Fruit fly (Drosophila melanogaster) whole organism, embryonic: ENCODE results near the gene Gr93a.

Source experiments
- ATbp ChIP-seq: fragments of 200-800 bp; sonication (Bioruptor generic); optimal IDR thresholded peaks from 2 replicates; lab custom pipeline; 2017; ENCODE audit warnings: missing biosample characterization, mild to moderate bottlenecking, missing genetic modification characterization, missing genetic modification reagents
- Ada2b ChIP-seq: fragments of 200-800 bp; sonication (Bioruptor generic); IDR thresholded peaks from 2 replicates; pipeline ENCODE4 v1.3.6; 2022; ENCODE audit warnings: missing biosample characterization, missing genetic modification characterization
- Bdp1 ChIP-seq: fragments of 200-800 bp; sonication (Bioruptor generic); optimal IDR thresholded peaks from 3 replicates; lab custom pipeline; 2016; ENCODE audit warnings: missing biosample characterization, missing genetic modification characterization
- CG10959 ChIP-seq: fragments of 200-800 bp; sonication (Bioruptor generic); IDR thresholded peaks from 2 replicates; pipeline ENCODE4 v1.3.6; 2022; ENCODE audit warnings: missing biosample characterization, missing genetic modification characterization
- CG13123 ChIP-seq: fragments of 200-800 bp; sonication (Bioruptor generic); optimal IDR thresholded peaks from 2 replicates; lab custom pipeline; 2016; ENCODE audit warnings: missing biosample characterization, missing genetic modification characterization
- CG13287 ChIP-seq: fragments of 200-800 bp; sonication (Bioruptor generic); IDR thresholded peaks from 2 replicates; pipeline ENCODE4 v1.3.6; 2022; ENCODE audit warnings: missing biosample characterization, missing genetic modification characterization; ENCODE audit not compliant: partially characterized antibody
- CG13296 ChIP-seq: fragments of 200-800 bp; sonication (Bioruptor generic); optimal IDR thresholded peaks from 3 replicates; lab custom pipeline; 2018; ENCODE audit warnings: missing biosample characterization, mild to moderate bottlenecking, missing genetic modification characterization
- CG15479 ChIP-seq: fragments of 200-800 bp; sonication (Bioruptor generic); optimal IDR thresholded peaks from 3 replicates; lab custom pipeline; 2019; ENCODE audit warnings: missing biosample characterization, mild to moderate bottlenecking, missing genetic modification characterization, moderate library complexity
- CG17328 ChIP-seq: fragments of 200-800 bp; sonication (Bioruptor generic); IDR thresholded peaks from 2 replicates; pipeline ENCODE4 v1.3.6; 2022; ENCODE audit warnings: missing biosample characterization, missing genetic modification characterization
- CG18262 ChIP-seq: fragments of 200-800 bp; optimal IDR thresholded peaks from 3 replicates; lab custom pipeline; 2019; ENCODE audit warnings: missing biosample characterization, mild to moderate bottlenecking, missing genetic modification characterization, moderate library complexity
- CG18619 ChIP-seq: fragments of 200-800 bp; sonication (Bioruptor generic); optimal IDR thresholded peaks from 3 replicates; lab custom pipeline; 2017; ENCODE audit warnings: missing biosample characterization, mild to moderate bottlenecking, missing genetic modification characterization
- CG30020 ChIP-seq: fragments of 200-800 bp; optimal IDR thresholded peaks from 2 replicates; lab custom pipeline; 2019; ENCODE audit warnings: missing biosample characterization, mild to moderate bottlenecking, missing genetic modification characterization, moderate library complexity
- CG31365 ChIP-seq: fragments of 200-800 bp; sonication (Bioruptor generic); optimal IDR thresholded peaks from 2 replicates; lab custom pipeline; 2018; ENCODE audit warnings: missing biosample characterization, mild to moderate bottlenecking, missing genetic modification characterization
- CG3838 ChIP-seq: fragments of 200-800 bp; sonication (Bioruptor generic); optimal IDR thresholded peaks from 3 replicates; lab custom pipeline; 2016; ENCODE audit warnings: missing biosample characterization, missing genetic modification characterization
- CG4360 ChIP-seq: fragments of 200-800 bp; sonication (Bioruptor generic); IDR thresholded peaks from 2 replicates; pipeline ENCODE4 v1.3.6; 2022; ENCODE audit warnings: missing biosample characterization, missing genetic modification characterization
- CG4820 ChIP-seq: fragments of 200-800 bp; sonication (Bioruptor generic); optimal IDR thresholded peaks from 3 replicates; lab custom pipeline; 2016; ENCODE audit warnings: missing biosample characterization, missing genetic modification characterization
- CG5953 ChIP-seq: fragments of 200-800 bp; sonication (Bioruptor generic); IDR thresholded peaks from 2 replicates; pipeline ENCODE4 v1.3.6; 2022; ENCODE audit warnings: missing biosample characterization, missing genetic modification characterization
- CG6654 ChIP-seq: fragments of 200-800 bp; sonication (Bioruptor generic); optimal IDR thresholded peaks from 2 replicates; lab custom pipeline; 2017; ENCODE audit warnings: missing biosample characterization, mild to moderate bottlenecking, missing genetic modification characterization
- CG6854 ChIP-seq: fragments of 200-800 bp; sonication (Bioruptor generic); optimal IDR thresholded peaks from 3 replicates; lab custom pipeline; 2017; ENCODE audit warnings: missing biosample characterization, mild to moderate bottlenecking, missing genetic modification characterization
- CG9437 ChIP-seq: fragments of 200-800 bp; sonication (Bioruptor generic); optimal IDR thresholded peaks from 2 replicates; lab custom pipeline; 2018; ENCODE audit warnings: missing biosample characterization, mild to moderate bottlenecking, missing genetic modification characterization
- CrebB ChIP-seq: fragments of 200-800 bp; sonication (Bioruptor generic); optimal IDR thresholded peaks from 3 replicates; lab custom pipeline; 2018; ENCODE audit warnings: missing biosample characterization, mild to moderate bottlenecking, missing genetic modification characterization
- D19B ChIP-seq: fragments of 200-800 bp; sonication (Bioruptor generic); optimal IDR thresholded peaks from 2 replicates; lab custom pipeline; 2017; ENCODE audit warnings: missing biosample characterization, mild to moderate bottlenecking, missing genetic modification characterization
- Dip3 ChIP-seq: fragments of 200-800 bp; sonication (Bioruptor generic); optimal IDR thresholded peaks from 3 replicates; lab custom pipeline; 2016; ENCODE audit warnings: missing biosample characterization, missing genetic modification characterization
- Fer2 ChIP-seq: fragments of 200-800 bp; sonication (Bioruptor generic); optimal IDR thresholded peaks from 2 replicates; lab custom pipeline; 2018; ENCODE audit warnings: missing biosample characterization, mild to moderate bottlenecking, missing genetic modification characterization, moderate library complexity
- Lhr ChIP-seq: fragments of 200-800 bp; sonication (Bioruptor generic); optimal IDR thresholded peaks from 3 replicates; lab custom pipeline; 2017; ENCODE audit warnings: mild to moderate bottlenecking, missing biosample characterization, missing genetic modification reagents, missing genetic modification characterization
- Lim3 ChIP-seq: fragments of 200-800 bp; sonication (Bioruptor generic); IDR thresholded peaks from 2 replicates; pipeline ENCODE4 v1.3.6; 2022; ENCODE audit warnings: missing biosample characterization, missing genetic modification characterization
- MESR4 ChIP-seq: fragments of 200-800 bp; sonication (Bioruptor generic); optimal IDR thresholded peaks from 2 replicates; lab custom pipeline; 2018; ENCODE audit warnings: missing biosample characterization, mild to moderate bottlenecking, missing genetic modification characterization, moderate library complexity
- MTF-1 ChIP-seq: fragments of 200-800 bp; sonication (Bioruptor generic); optimal IDR thresholded peaks from 2 replicates; lab custom pipeline; 2018; ENCODE audit warnings: missing biosample characterization, mild to moderate bottlenecking, missing genetic modification characterization, borderline replicate concordance
- Max ChIP-seq: fragments of 200-800 bp; sonication (Bioruptor generic); optimal IDR thresholded peaks from 2 replicates; lab custom pipeline; 2016; ENCODE audit warnings: missing biosample characterization, mild to moderate bottlenecking, missing genetic modification characterization
- Med ChIP-seq: fragments of 200-800 bp; sonication (Bioruptor generic); peaks from one replicate; lab custom pipeline; 2016; ENCODE audit warnings: missing biosample characterization, missing genetic modification characterization, mild to moderate bottlenecking, inconsistent platforms, moderate library complexity
- NC2α ChIP-seq: fragments of 200-800 bp; sonication (Bioruptor generic); optimal IDR thresholded peaks from 2 replicates; lab custom pipeline; 2016; ENCODE audit warnings: missing biosample characterization, missing genetic modification characterization
- NC2β ChIP-seq: fragments of 200-800 bp; sonication (Bioruptor generic); optimal IDR thresholded peaks from 2 replicates; lab custom pipeline; 2016; ENCODE audit warnings: missing biosample characterization, missing genetic modification characterization
- NFAT ChIP-seq: fragments of 200-800 bp; sonication (Bioruptor generic); IDR thresholded peaks from 2 replicates; pipeline ENCODE4 v1.3.6; 2022; ENCODE audit warnings: missing biosample characterization, missing genetic modification characterization
- Side ChIP-seq: fragments of 200-800 bp; sonication (Bioruptor generic); optimal IDR thresholded peaks from 2 replicates; lab custom pipeline; 2016; ENCODE audit warnings: missing biosample characterization, missing genetic modification characterization
- Six4 ChIP-seq: fragments of 200-800 bp; sonication (Bioruptor generic); optimal IDR thresholded peaks from 2 replicates; lab custom pipeline; 2016; ENCODE audit warnings: missing biosample characterization, missing genetic modification characterization
- dan ChIP-seq: fragments of 200-800 bp; sonication (Bioruptor generic); IDR thresholded peaks from 2 replicates; pipeline ENCODE4 v1.3.6; 2022; ENCODE audit warnings: missing biosample characterization, missing genetic modification characterization
- gro ChIP-seq: fragments of 200-800 bp; sonication (Bioruptor generic); optimal IDR thresholded peaks from 2 replicates; lab custom pipeline; 2016; ENCODE audit warnings: missing biosample characterization, missing genetic modification characterization
- gt ChIP-seq: fragments of 200-800 bp; sonication (Bioruptor generic); IDR thresholded peaks from 2 replicates; pipeline ENCODE4 v1.3.6; 2022; ENCODE audit warnings: missing biosample characterization, missing genetic modification characterization
- hbn ChIP-seq: fragments of 200-800 bp; sonication (Bioruptor generic); IDR thresholded peaks from 2 replicates; pipeline ENCODE4 v1.3.6; 2022; ENCODE audit warnings: missing biosample characterization, missing genetic modification characterization; ENCODE audit not compliant: partially characterized antibody
- her ChIP-seq: fragments of 200-800 bp; sonication (Bioruptor generic); optimal IDR thresholded peaks from 2 replicates; lab custom pipeline; 2016; ENCODE audit warnings: missing biosample characterization, missing genetic modification characterization
- inv ChIP-seq: fragments of 200-800 bp; sonication (Bioruptor generic); IDR thresholded peaks from 2 replicates; pipeline ENCODE4 v1.3.6; 2022; ENCODE audit warnings: missing biosample characterization, missing genetic modification characterization; ENCODE audit not compliant: partially characterized antibody
- maf-S ChIP-seq: fragments of 200-800 bp; sonication (Bioruptor generic); optimal IDR thresholded peaks from 2 replicates; lab custom pipeline; 2016; ENCODE audit warnings: missing biosample characterization, missing genetic modification characterization
- nerfin-1 ChIP-seq: fragments of 200-800 bp; sonication (Bioruptor generic); optimal IDR thresholded peaks from 3 replicates; lab custom pipeline; 2019; ENCODE audit warnings: missing biosample characterization, mild to moderate bottlenecking, missing genetic modification characterization, moderate library complexity
- nom ChIP-seq: fragments of 200-800 bp; sonication (Bioruptor generic); optimal IDR thresholded peaks from 2 replicates; lab custom pipeline; 2017; ENCODE audit warnings: missing biosample characterization, missing genetic modification characterization, mild to moderate bottlenecking, moderate library complexity, missing genetic modification reagents
- org-1 ChIP-seq: fragments of 200-800 bp; sonication (Bioruptor generic); optimal IDR thresholded peaks from 2 replicates; lab custom pipeline; 2017; ENCODE audit warnings: missing biosample characterization, missing genetic modification characterization
- otp ChIP-seq: fragments of 200-800 bp; sonication (Bioruptor generic); IDR thresholded peaks from 3 replicates; pipeline ENCODE4, ENCODE4 v1.3.6; 2022; ENCODE audit warnings: missing biosample characterization, missing genetic modification characterization
- sisA ChIP-seq: fragments of 200-800 bp; sonication (Bioruptor generic); IDR thresholded peaks from 2 replicates; pipeline ENCODE4 v1.3.6; 2022; ENCODE audit warnings: missing biosample characterization, missing genetic modification characterization
- tap ChIP-seq: fragments of 200-800 bp; optimal IDR thresholded peaks from 3 replicates; lab custom pipeline; 2019; ENCODE audit warnings: missing biosample characterization, mild to moderate bottlenecking, missing genetic modification characterization, moderate library complexity
- wdn ChIP-seq: fragments of 200-800 bp; sonication (Bioruptor generic); IDR thresholded peaks from 2 replicates; pipeline ENCODE4 v1.3.6; 2022; ENCODE audit warnings: missing biosample characterization, missing genetic modification characterization
- z ChIP-seq: fragments of 200-800 bp; sonication (Bioruptor generic); IDR thresholded peaks from 3 replicates; pipeline ENCODE4 v1.3.6; 2022; ENCODE audit warnings: missing biosample characterization, missing genetic modification characterization

Gene Gr93a

DNA sequence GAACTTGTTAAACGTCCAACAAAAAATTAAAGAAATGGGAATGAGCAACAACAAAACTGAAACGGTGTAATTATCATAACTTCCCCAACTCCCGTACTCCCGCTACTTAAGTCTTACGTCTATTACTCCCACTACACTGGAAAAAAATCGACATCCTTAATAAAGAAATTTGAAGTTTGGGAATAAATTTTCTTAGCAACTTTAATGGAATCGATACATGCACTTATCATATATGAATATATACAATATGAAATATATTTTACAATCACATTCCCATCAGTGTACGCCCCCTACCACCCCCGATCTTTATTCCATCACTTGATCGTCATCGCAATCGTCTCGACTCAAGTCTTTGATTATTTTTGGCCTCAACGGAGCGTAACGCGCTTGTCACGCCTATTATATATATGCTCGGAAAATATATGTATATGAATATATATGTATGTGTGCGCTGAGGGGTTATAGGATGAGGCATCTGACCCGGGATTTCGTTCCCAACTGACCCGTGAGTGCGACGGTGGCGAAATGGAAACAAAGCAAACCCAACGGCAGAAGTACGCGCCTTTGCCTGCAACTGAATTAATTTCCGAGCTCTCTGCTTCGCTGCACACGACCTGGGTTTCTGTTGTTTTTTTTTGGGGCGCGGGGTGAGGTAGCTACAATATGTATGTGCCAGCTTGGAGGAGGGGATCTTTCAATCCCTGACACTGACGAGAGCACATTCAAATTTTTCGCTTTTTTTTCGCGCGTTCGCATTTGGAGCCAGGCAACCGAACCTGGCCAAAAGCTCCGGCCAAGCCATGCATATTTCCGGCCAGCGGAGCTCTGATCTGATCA is 2.1 kb downstream of the Gr93a start (continued):
- no peak for TF ChIP-seq CG13296 (GFP tag; lab: Kevin White, UChicago)
- TF ChIP-seq CG4820 (GFP tag; lab: Kevin White, UChicago), result no peak
- TF ChIP-seq NC2α (GFP tag; lab: Kevin White, UChicago), result no peak
- peak; percentile 16 for TF ChIP-seq CG9437 (GFP tag; lab: Kevin White, UChicago)
- TF ChIP-seq CG18262 (tag; lab: Kevin White, UChicago), result peak; percentile 75
- no peak for TF ChIP-seq Six4 (GFP tag; lab: Kevin White, UChicago)
- TF ChIP-seq CG30020, result no peak
- no peak for TF ChIP-seq Lhr
- peak; percentile 44 for TF ChIP-seq ATbp (GFP tag; lab: Kevin White, UChicago)
- no peak for TF ChIP-seq CG31365 (tag; lab: Kevin White, UChicago)
- no peak for TF ChIP-seq Bdp1 (GFP tag; lab: Kevin White, UChicago)
- no peak for TF ChIP-seq Dip3 (GFP tag; lab: Kevin White, UChicago)
- no peak for TF ChIP-seq CG13123 (GFP tag; lab: Kevin White, UChicago)
- no peak for TF ChIP-seq wdn
- TF ChIP-seq CG17328, result 0 out of 2 replicates have a peak, but pooled peaks have one; percentile 26
- TF ChIP-seq CG4360 (GFP tag; lab: Robert Waterston, UW), result peak; percentile 9; the same call in 1 of the 2 replicates
- no peak for TF ChIP-seq CG6854 (GFP tag; lab: Kevin White, UChicago)
- no peak for TF ChIP-seq CG5953
- no peak for TF ChIP-seq Max (GFP tag; lab: Kevin White, UChicago)
- TF ChIP-seq Fer2 (tag; lab: Kevin White, UChicago), result no peak
- no peak for TF ChIP-seq NFAT (GFP tag; lab: Robert Waterston, UW)
- TF ChIP-seq dan (GFP tag; lab: Robert Waterston, UW), result no peak
- no peak for TF ChIP-seq CG10959 (GFP tag; lab: Robert Waterston, UW)
- no peak for TF ChIP-seq gt (GFP tag; lab: Robert Waterston, UW)
- no peak for TF ChIP-seq Med (GFP tag; lab: Kevin White, UChicago)
- no peak for TF ChIP-seq hbn (GFP tag; lab: Robert Waterston, UW)
- no peak for TF ChIP-seq Ada2b (GFP tag; lab: Robert Waterston, UW)
- no peak for TF ChIP-seq otp (GFP tag; lab: Robert Waterston, UW)
- no peak for TF ChIP-seq MESR4 (GFP tag; lab: Kevin White, UChicago)
- TF ChIP-seq CG3838 (GFP tag; lab: Kevin White, UChicago), result no peak
- TF ChIP-seq maf-S (GFP tag; lab: Kevin White, UChicago), result no peak
- TF ChIP-seq z, result no peak
- TF ChIP-seq CG13287 (GFP tag; lab: Robert Waterston, UW), result no peak
- TF ChIP-seq NC2β (GFP tag; lab: Kevin White, UChicago), result no peak
- TF ChIP-seq inv, result no peak
- peak; percentile 19; the same call in 1 of the 2 replicates for TF ChIP-seq sisA (GFP tag; lab: Robert Waterston, UW)
- no peak for TF ChIP-seq D19B
- no peak for TF ChIP-seq gro
- TF ChIP-seq org-1 (GFP tag; lab: Kevin White, UChicago), result peak; percentile 28
- no peak for TF ChIP-seq MTF-1
- no peak for TF ChIP-seq nom (GFP tag; lab: Kevin White, UChicago)
- TF ChIP-seq tap (tag; lab: Kevin White, UChicago), result no peak
- no peak for TF ChIP-seq CG6654 (GFP tag; lab: Kevin White, UChicago)
- TF ChIP-seq Lim3 (GFP tag; lab: Robert Waterston, UW), result no peak
- TF ChIP-seq CrebB (tag; lab: Kevin White, UChicago), result no peak
- peak; percentile 38 for TF ChIP-seq nerfin-1 (tag; lab: Kevin White, UChicago)
- TF ChIP-seq Side, result no peak
- no peak for TF ChIP-seq her (GFP tag; lab: Kevin White, UChicago)
- TF ChIP-seq CG15479 (GFP tag; lab: Kevin White, UChicago), result no peak
- TF ChIP-seq CG18619 (GFP tag; lab: Kevin White, UChicago), result no peak
